Worm (Caenorhabditis elegans): ENCODE data around the gene M106.2.

M106.2 gene

DNA sequence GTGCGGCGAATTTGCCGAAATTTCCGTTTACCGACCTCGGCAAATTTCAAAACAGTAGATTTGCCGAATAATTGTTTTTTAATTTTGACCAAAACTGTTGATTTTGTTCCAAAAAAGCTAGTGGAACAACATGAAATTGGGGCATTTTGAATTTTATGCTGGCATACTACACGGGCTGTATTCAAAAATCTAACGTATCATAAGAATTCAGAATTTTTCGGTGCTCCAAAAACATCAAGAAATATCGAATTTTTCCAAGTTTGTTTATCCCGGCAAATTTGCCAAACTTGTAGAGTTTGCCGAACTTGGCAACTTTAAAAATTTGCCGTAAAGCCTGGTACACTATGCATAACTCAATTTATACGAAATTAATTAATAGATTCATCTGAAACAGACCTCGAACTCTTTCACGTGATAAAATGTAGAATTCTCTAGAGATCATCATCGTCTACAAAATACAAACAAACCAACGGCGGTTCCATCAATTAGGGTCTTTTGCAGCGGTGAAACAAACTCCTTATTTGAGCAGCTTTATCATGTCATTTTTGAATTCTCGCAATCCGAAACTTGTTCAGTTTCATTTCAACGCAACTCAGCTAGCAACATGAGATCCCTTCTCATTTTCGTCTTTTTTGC lies 41.0 kb downstream of the M106.2 start, which contains the start of gene R06F6.14:
TSS of gene R06F6.14 (plus strand) at position 586 of the 636 bp plus-strand sequence.
- TF ChIP-seq Y75B8A.6 (GFP tag; IDR thresholded peaks at IDR 0.05) (no peak), aha-1 (tag) (peak; percentile 91), unc-62 (GFP tag; optimal IDR thresholded peaks at IDR 0.05 in 1 of 2) (peak in 1 of 2 experiments; percentile 62), unc-62 (tag; optimal IDR thresholded peaks at IDR 0.05) (no peak), nhr-77 (tag; optimal IDR thresholded peaks at IDR 0.05) (no peak)

DNA sequence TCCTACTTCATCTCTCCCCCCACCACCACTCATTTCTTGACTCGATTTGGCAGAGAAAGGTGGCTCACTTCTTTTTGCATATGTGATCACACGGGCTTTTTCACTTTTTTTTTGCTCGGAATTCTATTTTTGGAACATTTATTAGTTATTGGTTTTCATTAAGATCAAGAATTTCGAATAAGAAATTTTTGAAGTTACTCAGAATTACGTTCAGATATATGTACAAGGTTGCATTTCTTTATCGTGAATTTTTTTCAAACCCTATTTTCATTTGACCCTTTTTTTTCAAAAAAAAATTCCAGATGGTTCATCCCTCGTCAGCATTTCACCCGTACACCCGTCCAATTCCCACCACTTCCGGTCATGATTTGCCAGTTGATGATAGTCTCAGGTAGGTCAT lies 44.4 kb downstream of the M106.2 start, which contains the start of gene ceh-62:
TSS of gene ceh-62 (plus strand) at position 301 of the 400 bp plus-strand sequence.
- no peak for TF ChIP-seq unc-130 (GFP tag; optimal IDR thresholded peaks at IDR 0.05)
- peak; percentile 74 for TF ChIP-seq aha-1 (tag)
- TF ChIP-seq duxl-1 (tag; optimal IDR thresholded peaks at IDR 0.05; ENCODE audit: poor library complexity), result no peak
- no peak for TF ChIP-seq D1046.2 (GFP tag; IDR thresholded peaks at IDR 0.05)

DNA sequence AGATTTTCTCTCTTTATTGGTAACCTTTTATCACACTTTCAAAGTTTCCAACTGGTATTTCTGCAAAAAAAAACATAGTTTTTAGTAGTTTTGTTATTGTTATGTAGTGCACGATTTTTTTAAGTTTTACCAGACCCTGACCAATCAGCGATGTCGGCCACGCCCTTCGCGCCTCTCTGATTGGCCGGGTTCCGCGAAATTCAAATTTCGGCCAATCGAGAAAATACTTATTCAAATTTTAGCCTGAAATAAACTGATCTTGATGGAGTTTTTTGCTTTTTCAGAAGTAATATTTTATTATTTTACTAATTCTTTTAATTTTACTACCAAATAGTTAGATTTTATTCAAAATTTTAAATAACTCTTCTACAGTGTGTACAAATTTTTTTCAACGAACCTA lies 44.9 kb downstream of the M106.2 start:
- no peak for TF ChIP-seq fkh-10 (GFP tag; optimal IDR thresholded peaks at IDR 0.05)
- no peak for TF ChIP-seq snpc-4 (tag; optimal IDR thresholded peaks at IDR 0.05)
- TF ChIP-seq Y5F2A.4 (GFP tag; optimal IDR thresholded peaks at IDR 0.05), result no peak
- TF ChIP-seq php-3 (GFP tag; IDR thresholded peaks at IDR 0.05), result no peak
- no peak for TF ChIP-seq attf-4 (tag; optimal IDR thresholded peaks at IDR 0.05)
- no peak for TF ChIP-seq cey-2 (tag; optimal IDR thresholded peaks at IDR 0.05; ENCODE audit: borderline replicate concordance, insufficient read depth)
- TF ChIP-seq nhr-28 (tag; optimal IDR thresholded peaks at IDR 0.05), result no peak
- TF ChIP-seq set-16 (GFP tag; IDR thresholded peaks at IDR 0.05), result no peak
- no peak for TF ChIP-seq mep-1 (tag; optimal IDR thresholded peaks at IDR 0.05)
- TF ChIP-seq Y75B8A.6 (GFP tag; IDR thresholded peaks at IDR 0.05), result no peak
- no peak for TF ChIP-seq sdz-12 (GFP tag; optimal IDR thresholded peaks at IDR 0.05)
- no peak for TF ChIP-seq hlh-11 (tag; optimal IDR thresholded peaks at IDR 0.05)
- no peak for TF ChIP-seq mxl-2 (GFP tag; conservative IDR thresholded peaks at IDR 0.05)
- no peak for TF ChIP-seq dmd-8 (GFP tag; IDR thresholded peaks at IDR 0.05)
- no peak for TF ChIP-seq zip-11 (GFP tag; IDR thresholded peaks at IDR 0.05)
- TF ChIP-seq zfp-2 (tag; optimal IDR thresholded peaks at IDR 0.05), result no peak

DNA sequence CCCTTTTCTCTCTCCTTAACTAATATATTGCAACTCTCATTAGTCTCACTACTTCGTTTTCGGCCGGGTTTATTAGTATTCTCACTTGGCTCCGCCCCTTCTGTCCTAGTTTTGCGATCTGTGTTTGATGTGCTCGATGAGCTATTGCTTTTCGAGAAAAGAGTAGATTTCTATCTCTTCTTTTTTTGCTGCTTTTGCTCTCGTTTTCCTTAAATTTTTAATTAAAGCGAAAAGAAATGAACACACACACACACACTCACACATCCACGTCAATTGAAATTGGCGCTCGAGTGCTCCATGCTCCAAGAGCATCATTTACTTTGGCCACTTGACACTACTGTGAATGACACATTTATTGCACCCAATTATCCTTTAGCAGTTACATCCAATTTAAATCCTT lies 45.4 kb downstream of the M106.2 start:
- no peak for TF ChIP-seq F26F4.8 (GFP tag; conservative IDR thresholded peaks at IDR 0.05)
- TF ChIP-seq lin-38 (GFP tag; IDR thresholded peaks at IDR 0.05), result no peak
- TF ChIP-seq fos-1 (tag; optimal IDR thresholded peaks at IDR 0.05), result no peak
- TF ChIP-seq mep-1 (tag; optimal IDR thresholded peaks at IDR 0.05), result no peak
- TF ChIP-seq ama-1 (optimal IDR thresholded peaks at IDR 0.05), result no peak
- TF ChIP-seq attf-4 (tag; optimal IDR thresholded peaks at IDR 0.05), result no peak
- no peak for TF ChIP-seq lin-13 (GFP tag; optimal IDR thresholded peaks at IDR 0.05)
- no peak for TF ChIP-seq dve-1 (tag; optimal IDR thresholded peaks at IDR 0.05; ENCODE audit: insufficient read depth)
- TF ChIP-seq zfp-2 (tag; optimal IDR thresholded peaks at IDR 0.05), result no peak
- TF ChIP-seq T26A8.4 (GFP tag; IDR thresholded peaks at IDR 0.05), result no peak
- TF ChIP-seq lin-1 (GFP tag; IDR thresholded peaks at IDR 0.05), result no peak
- TF ChIP-seq spr-1 (tag; optimal IDR thresholded peaks at IDR 0.05), result no peak

DNA sequence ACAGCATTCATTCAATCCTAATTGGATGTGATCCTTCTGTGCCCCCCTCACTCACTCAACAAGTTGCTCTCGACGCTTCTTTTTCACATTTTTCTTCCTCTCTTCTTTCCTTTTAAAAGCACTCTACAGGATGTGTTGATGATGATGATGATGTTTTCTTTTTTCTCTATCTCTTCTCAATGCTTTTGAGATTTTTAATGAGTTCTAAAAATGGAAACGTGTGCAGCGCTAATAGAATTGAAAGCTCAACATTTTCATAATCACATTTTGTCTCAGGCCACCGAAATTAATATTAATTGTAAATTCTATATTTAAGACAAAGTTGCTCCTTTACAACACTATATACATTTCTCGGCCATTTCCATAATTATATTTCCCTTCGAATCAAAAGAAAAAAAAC lies 49.6 kb downstream of the M106.2 start:
- peak; percentile 81 for TF ChIP-seq aha-1 (tag)
- TF ChIP-seq lim-7 (GFP tag; IDR thresholded peaks at IDR 0.05), result no peak
- no peak for TF ChIP-seq nhr-77 (tag; optimal IDR thresholded peaks at IDR 0.05)
- TF ChIP-seq Y48G9A.11 (GFP tag; IDR thresholded peaks at IDR 0.05), result no peak
- TF ChIP-seq ceh-28 (tag; optimal IDR thresholded peaks at IDR 0.05), result no peak
- no peak for TF ChIP-seq nhr-102 (tag; optimal IDR thresholded peaks at IDR 0.05)
- TF ChIP-seq cey-2 (tag; optimal IDR thresholded peaks at IDR 0.05; ENCODE audit: borderline replicate concordance, insufficient read depth), result no peak
- TF ChIP-seq aly-2 (tag; optimal IDR thresholded peaks at IDR 0.05), result no peak
- peak in 1 of 2 experiments; percentile 1 for TF ChIP-seq lsy-2 (tag; optimal IDR thresholded peaks at IDR 0.05)
- no peak for TF ChIP-seq saeg-2 (GFP tag; IDR thresholded peaks at IDR 0.05)
- no peak for TF ChIP-seq skn-1 (tag; optimal IDR thresholded peaks at IDR 0.05)
- no peak for TF ChIP-seq pqm-1 (tag; optimal IDR thresholded peaks at IDR 0.05)
- TF ChIP-seq unc-62 (GFP tag; optimal IDR thresholded peaks at IDR 0.05 in 1 of 2), result peak in 1 of 2 experiments; percentile 11
- no peak for TF ChIP-seq unc-62 (tag; optimal IDR thresholded peaks at IDR 0.05)
- no peak for TF ChIP-seq Y105C5A.15 (GFP tag; IDR thresholded peaks at IDR 0.05)
- TF ChIP-seq dpl-1 (GFP tag; optimal IDR thresholded peaks at IDR 0.05), result no peak
- TF ChIP-seq mxl-2 (GFP tag; conservative IDR thresholded peaks at IDR 0.05), result no peak
- no peak for TF ChIP-seq ZK337.2 (GFP tag; IDR thresholded peaks at IDR 0.05)
- no peak for TF ChIP-seq nhr-76 (tag; optimal IDR thresholded peaks at IDR 0.05)
